Fruit fly (Drosophila melanogaster): ENCODE results near the gene Clp.

The Clp gene

dm6 chr2L:846167-846868, 26.6 kb downstream of the Clp start (continued):
- TF ChIP-seq Dbx (GFP tag; IDR thresholded peaks at IDR 0.05) (no peak), CG7372 (GFP tag; IDR thresholded peaks at IDR 0.05) (no peak), C15 (GFP tag; IDR thresholded peaks at IDR 0.05) (no peak), chn (GFP tag; optimal IDR thresholded peaks at IDR 0.05) (peak; percentile 29), CG12744 (GFP tag; optimal IDR thresholded peaks at IDR 0.05) (no peak), CG33557 (GFP tag; optimal IDR thresholded peaks at IDR 0.05) (no peak), CG9215 (GFP tag; IDR thresholded peaks at IDR 0.05) (no peak), corto (GFP tag; optimal IDR thresholded peaks at IDR 0.05) (peak; percentile 8), Hr3 (GFP tag; optimal IDR thresholded peaks at IDR 0.05) (peak; percentile 49), otp (GFP tag; IDR thresholded peaks at IDR 0.05) (peak; percentile 31; the same call in 1 of the 3 replicates), inv (GFP tag; IDR thresholded peaks at IDR 0.05; ENCODE audit: partially characterized antibody) (no peak), D19A (tag; optimal IDR thresholded peaks at IDR 0.05) (peak; percentile 47), CG5245 (GFP tag; optimal IDR thresholded peaks at IDR 0.05) (peak; percentile 2), HHEX (GFP tag; optimal IDR thresholded peaks at IDR 0.05) (peak; percentile 40), CG7987 (GFP tag; optimal IDR thresholded peaks at IDR 0.05) (no peak), sens (GFP tag) (peak; percentile 96), Blimp-1 (GFP tag; optimal IDR thresholded peaks at IDR 0.05) (peak; percentile 80), Doc2 (GFP tag; IDR thresholded peaks at IDR 0.05) (no peak), CG4707 (GFP tag; optimal IDR thresholded peaks at IDR 0.05) (peak; percentile 58), CG34422 (GFP tag; IDR thresholded peaks at IDR 0.05) (peak; percentile 8; the same call in 1 of the 3 replicates), CG2199 (GFP tag; IDR thresholded peaks at IDR 0.05) (no peak), HLH4C (GFP tag; IDR thresholded peaks at IDR 0.05; ENCODE audit: partially characterized antibody) (no peak), tgo (GFP tag; IDR thresholded peaks at IDR 0.05) (peak; percentile 40; the same call in 1 of the 3 replicates), gt (GFP tag; IDR thresholded peaks at IDR 0.05) (no peak), jing (GFP tag; optimal IDR thresholded peaks at IDR 0.05) (peak; percentile 61), tll (GFP tag; optimal IDR thresholded peaks at IDR 0.05) (no peak), Hand (GFP tag; optimal IDR thresholded peaks at IDR 0.05) (no peak), zen (tag; optimal IDR thresholded peaks at IDR 0.05) (no peak), gem (tag; optimal IDR thresholded peaks at IDR 0.05) (peak; percentile 80), Fer1 (GFP tag; optimal IDR thresholded peaks at IDR 0.05) (peak; percentile 22), NFAT (GFP tag; IDR thresholded peaks at IDR 0.05) (0 out of 2 replicates have a peak, but pooled peaks have one; percentile 30), run (tag; optimal IDR thresholded peaks at IDR 0.05) (peak; percentile 38), CG11560 (tag; IDR thresholded peaks at IDR 0.05) (no peak), Nf-YC (tag; optimal IDR thresholded peaks at IDR 0.05) (no peak), unc-4 (GFP tag; IDR thresholded peaks at IDR 0.05; ENCODE audit: partially characterized antibody) (no peak), CG7786 (GFP tag; optimal IDR thresholded peaks at IDR 0.05) (peak; percentile 60), CG31441 (GFP tag; IDR thresholded peaks at IDR 0.05) (peak; percentile 79), repo (GFP tag; optimal IDR thresholded peaks at IDR 0.05) (no peak), CG43689 (GFP tag; IDR thresholded peaks at IDR 0.05) (no peak), abd-A (tag; optimal IDR thresholded peaks at IDR 0.05) (peak; percentile 0), esg (GFP tag; conservative IDR thresholded peaks at IDR 0.05) (peak; percentile 46; the same call in 1 of the 2 replicates), CG2712 (tag; optimal IDR thresholded peaks at IDR 0.05) (peak; percentile 62), CG14667 (GFP tag; IDR thresholded peaks at IDR 0.05) (peak; percentile 39; the same call in 1 of the 2 replicates), Nf-YB (GFP tag; optimal IDR thresholded peaks at IDR 0.05) (peak; percentile 21), CG12659 (GFP tag; optimal IDR thresholded peaks at IDR 0.05) (peak; percentile 26), fd96Cb (tag; optimal IDR thresholded peaks at IDR 0.05) (peak; percentile 64), mam (GFP tag; optimal IDR thresholded peaks at IDR 0.05) (peak; percentile 54), CG8089 (GFP tag; optimal IDR thresholded peaks at IDR 0.05) (peak; percentile 52), toy (GFP tag; IDR thresholded peaks at IDR 0.05) (no peak)
